Worm (Caenorhabditis elegans) whole organism, L1 larva: ENCODE data around the gene C52A10.3.

Experiments used
- C04F5.9 ChIP-seq: sonication (generic microtip); optimal IDR thresholded peaks from 2 replicates; lab custom pipeline; 2016; ENCODE audit warnings: missing genetic modification characterization, missing compliant biosample characterization
- C16A3.4 ChIP-seq: fragments of 150-350 bp; optimal IDR thresholded peaks from 2 replicates; lab custom pipeline; 2014; ENCODE audit warnings: missing biosample characterization, missing genetic modification characterization
- C34B4.2 ChIP-seq: sonication (generic microtip); optimal IDR thresholded peaks from 2 replicates; lab custom pipeline; 2017; ENCODE audit warnings: mild to moderate bottlenecking, missing genetic modification characterization, missing compliant biosample characterization
- F16B12.6 ChIP-seq: fragments of 150-350 bp; optimal IDR thresholded peaks from 2 replicates; lab custom pipeline; 2014; ENCODE audit warnings: missing biosample characterization, missing genetic modification characterization
- aha-1 ChIP-seq: fragments of 150-350 bp; optimal IDR thresholded peaks from 2 replicates; lab custom pipeline; 2014; ENCODE audit warnings: missing biosample characterization, missing genetic modification characterization
- aly-2 ChIP-seq: fragments of 150-350 bp; optimal IDR thresholded peaks from 2 replicates; lab custom pipeline; 2014; ENCODE audit warnings: missing biosample characterization, missing genetic modification characterization
- blmp-1 ChIP-seq: fragments of 150-350 bp; optimal IDR thresholded peaks from 2 replicates; lab custom pipeline; 2014; ENCODE audit warnings: missing biosample characterization, missing genetic modification characterization
- ceh-63 ChIP-seq: fragments of 200-800 bp; sonication (Bioruptor generic); optimal IDR thresholded peaks from 2 replicates; lab custom pipeline; 2018; ENCODE audit warnings: mild to moderate bottlenecking, missing genetic modification characterization, missing compliant biosample characterization
- ceh-8 ChIP-seq: fragments of 200-800 bp; sonication (Bioruptor generic); optimal IDR thresholded peaks from 2 replicates; lab custom pipeline; 2018; ENCODE audit warnings: mild to moderate bottlenecking, missing genetic modification characterization, moderate library complexity, missing compliant biosample characterization
- ceh-88 ChIP-seq: fragments of 200-800 bp; sonication (Bioruptor generic); IDR thresholded peaks from 2 replicates; pipeline ENCODE4 v1.3.6; 2022; ENCODE audit warnings: missing genetic modification characterization, missing compliant biosample characterization
- ceh-90 ChIP-seq: sonication (generic microtip); optimal IDR thresholded peaks from 2 replicates; lab custom pipeline; 2016; ENCODE audit warnings: missing genetic modification characterization, missing compliant biosample characterization
- ces-1 ChIP-seq: fragments of 150-350 bp; optimal IDR thresholded peaks from 2 replicates; lab custom pipeline; 2014; ENCODE audit warnings: missing biosample characterization, missing genetic modification reagents, missing genetic modification characterization
- efl-1 ChIP-seq, 4 experiments: fragments of 150-350 bp; optimal IDR thresholded peaks in 3 of 4; peaks in 1 of 4; 1 replicate in 1 of 4; 2 replicates in 3 of 4; lab custom pipeline; 2014; ENCODE audit warnings: missing biosample characterization in 2 of 4, missing genetic modification characterization in 2 of 4, missing genetic modification reagents in 2 of 4
- efl-3 ChIP-seq: fragments of 200-800 bp; sonication (Bioruptor generic); optimal IDR thresholded peaks from 2 replicates; lab custom pipeline; 2018; ENCODE audit warnings: mild to moderate bottlenecking, missing genetic modification characterization, missing compliant biosample characterization
- egl-13 ChIP-seq: sonication (generic microtip); optimal IDR thresholded peaks from 2 replicates; lab custom pipeline; 2016; ENCODE audit warnings: missing genotype, missing genetic modification reagents, missing genetic modification characterization, missing compliant biosample characterization
- elt-3 ChIP-seq, 6 experiments: fragments of 150-350 bp in 1 of 6; sonication (generic microtip); optimal IDR thresholded peaks; 2 replicates each; lab custom pipeline; 2017 to 2018; ENCODE audit warnings: missing biosample characterization in 6 of 6, missing genetic modification characterization in 6 of 6, inconsistent platforms in 1 of 6
- fkh-4 ChIP-seq: sonication (generic microtip); optimal IDR thresholded peaks from 2 replicates; lab custom pipeline; 2016; ENCODE audit warnings: missing compliant biosample characterization, missing genetic modification characterization, borderline replicate concordance
- fos-1 ChIP-seq: fragments of 150-350 bp; optimal IDR thresholded peaks from 2 replicates; lab custom pipeline; 2014; ENCODE audit warnings: missing biosample characterization, missing genetic modification characterization
- grh-1 ChIP-seq: fragments of 200-800 bp; sonication (Bioruptor generic); IDR thresholded peaks from 2 replicates; pipeline ENCODE4 v1.3.6; 2022; ENCODE audit warnings: missing genetic modification reagents, missing genetic modification characterization, missing compliant biosample characterization
- hlh-17 ChIP-seq: fragments of 200-800 bp; sonication (Bioruptor generic); optimal IDR thresholded peaks from 2 replicates; lab custom pipeline; 2018; ENCODE audit warnings: missing genetic modification characterization, mild to moderate bottlenecking, missing compliant biosample characterization, moderate library complexity, borderline replicate concordance
- hlh-4 ChIP-seq: sonication (generic microtip); optimal IDR thresholded peaks from 2 replicates; lab custom pipeline; 2016; ENCODE audit warnings: mild to moderate bottlenecking, missing genetic modification characterization, missing compliant biosample characterization
- hpl-2 ChIP-seq: fragments of 150-350 bp; optimal IDR thresholded peaks from 2 replicates; lab custom pipeline; 2014; ENCODE audit warnings: missing biosample characterization, missing genetic modification reagents, missing genetic modification characterization
- irx-1 ChIP-seq: sonication (generic microtip); optimal IDR thresholded peaks from 2 replicates; lab custom pipeline; 2016; ENCODE audit warnings: missing genetic modification characterization, missing compliant biosample characterization
- isw-1 ChIP-seq: fragments of 200-800 bp; sonication (Bioruptor generic); IDR thresholded peaks from 2 replicates; pipeline ENCODE4 v1.3.6; 2022; ENCODE audit warnings: missing genetic modification characterization, missing compliant biosample characterization
- jun-1 ChIP-seq: fragments of 150-350 bp; optimal IDR thresholded peaks from 2 replicates; lab custom pipeline; 2014; ENCODE audit warnings: missing biosample characterization, missing genetic modification reagents, missing genetic modification characterization
- lin-15B ChIP-seq: fragments of 150-350 bp; sonication (generic microtip); optimal IDR thresholded peaks from 3 replicates; lab custom pipeline; 2014; ENCODE audit warnings: missing biosample characterization, missing genetic modification characterization
- lin-39 ChIP-seq: fragments of 150-350 bp; optimal IDR thresholded peaks from 2 replicates; lab custom pipeline; 2014; ENCODE audit warnings: missing biosample characterization, missing genetic modification reagents, missing genetic modification characterization
- lir-3 ChIP-seq: sonication (generic microtip); optimal IDR thresholded peaks from 2 replicates; lab custom pipeline; 2016; ENCODE audit warnings: mild to moderate bottlenecking, missing genetic modification characterization, moderate library complexity, missing compliant biosample characterization; ENCODE audit not compliant: poor library complexity
- lsy-2 ChIP-seq, 2 experiments: fragments of 150-350 bp; optimal IDR thresholded peaks; 2 replicates each; lab custom pipeline; 2014; ENCODE audit warnings: missing biosample characterization in 2 of 2, missing genetic modification characterization in 2 of 2
- mab-9 ChIP-seq: fragments of 200-800 bp; sonication (Bioruptor generic); IDR thresholded peaks from 2 replicates; pipeline ENCODE4 v1.3.6; 2022; ENCODE audit warnings: missing genetic modification reagents, missing genetic modification characterization, missing compliant biosample characterization
- mef-2 ChIP-seq: fragments of 150-350 bp; optimal IDR thresholded peaks from 2 replicates; lab custom pipeline; 2014; ENCODE audit warnings: missing biosample characterization, missing genetic modification characterization
- nhr-11 ChIP-seq: fragments of 150-350 bp; optimal IDR thresholded peaks from 2 replicates; lab custom pipeline; 2014; ENCODE audit warnings: missing biosample characterization, missing genetic modification characterization
- nhr-12 ChIP-seq: sonication (generic microtip); optimal IDR thresholded peaks from 2 replicates; lab custom pipeline; 2017; ENCODE audit warnings: missing biosample characterization, missing genetic modification characterization
- nhr-76 ChIP-seq: sonication (generic microtip); optimal IDR thresholded peaks from 2 replicates; lab custom pipeline; 2017; ENCODE audit warnings: missing biosample characterization, missing genetic modification characterization
- nhr-77 ChIP-seq: fragments of 150-350 bp; optimal IDR thresholded peaks from 2 replicates; lab custom pipeline; 2014; ENCODE audit warnings: missing biosample characterization, missing genetic modification characterization
- nhr-84 ChIP-seq: sonication (generic microtip); optimal IDR thresholded peaks from 2 replicates; lab custom pipeline; 2017; ENCODE audit warnings: missing biosample characterization, missing genetic modification characterization
- nhr-85 ChIP-seq: sonication (generic microtip); peaks from one replicate; lab custom pipeline; 2016; ENCODE audit warnings: missing genetic modification characterization, inconsistent platforms, missing compliant biosample characterization
- nhr-90 ChIP-seq: sonication (generic microtip); optimal IDR thresholded peaks from 2 replicates; lab custom pipeline; 2016; ENCODE audit warnings: mild to moderate bottlenecking, missing genetic modification characterization, missing compliant biosample characterization; ENCODE audit not compliant: poor library complexity
- pag-3 ChIP-seq: sonication (generic microtip); optimal IDR thresholded peaks from 2 replicates; lab custom pipeline; 2017; ENCODE audit warnings: missing genetic modification characterization, mild to moderate bottlenecking, missing compliant biosample characterization, antibody characterized with exemption, borderline replicate concordance; ENCODE audit not compliant: insufficient read depth
- pax-3 ChIP-seq: fragments of 200-800 bp; sonication (Bioruptor generic); optimal IDR thresholded peaks from 2 replicates; lab custom pipeline; 2018; ENCODE audit warnings: mild to moderate bottlenecking, missing genetic modification characterization, moderate library complexity, missing compliant biosample characterization
- pqm-1 ChIP-seq: sonication (generic microtip); optimal IDR thresholded peaks from 3 replicates; lab custom pipeline; 2017; ENCODE audit warnings: missing biosample characterization, missing genetic modification characterization
- rnt-1 ChIP-seq: sonication (generic microtip); optimal IDR thresholded peaks from 2 replicates; lab custom pipeline; 2016; ENCODE audit warnings: mild to moderate bottlenecking, missing genetic modification characterization, moderate library complexity, missing compliant biosample characterization
- snpc-4 ChIP-seq: fragments of 150-350 bp; optimal IDR thresholded peaks from 2 replicates; lab custom pipeline; 2014; ENCODE audit warnings: missing biosample characterization, missing genetic modification characterization
- snu-23 ChIP-seq: sonication (generic microtip); optimal IDR thresholded peaks from 2 replicates; lab custom pipeline; 2016; ENCODE audit warnings: missing genetic modification characterization, missing compliant biosample characterization
- sptf-1 ChIP-seq: fragments of 150-350 bp; optimal IDR thresholded peaks from 2 replicates; lab custom pipeline; 2014; ENCODE audit warnings: missing biosample characterization, missing genetic modification characterization
- sup-37 ChIP-seq: fragments of 200-800 bp; sonication (Bioruptor generic); optimal IDR thresholded peaks from 2 replicates; lab custom pipeline; 2018; ENCODE audit warnings: mild to moderate bottlenecking, missing genetic modification characterization, missing compliant biosample characterization
- swsn-7 ChIP-seq: sonication (generic microtip); optimal IDR thresholded peaks from 2 replicates; lab custom pipeline; 2016; ENCODE audit warnings: missing genetic modification characterization, missing compliant biosample characterization
- tlp-1 ChIP-seq: fragments of 150-350 bp; optimal IDR thresholded peaks from 2 replicates; lab custom pipeline; 2014; ENCODE audit warnings: missing biosample characterization, missing genetic modification characterization
- unc-130 ChIP-seq: fragments of 150-350 bp; optimal IDR thresholded peaks from 2 replicates; lab custom pipeline; 2017; ENCODE audit warnings: missing biosample characterization, missing genetic modification characterization, inconsistent platforms
- unc-30 ChIP-seq: sonication (generic microtip); optimal IDR thresholded peaks from 2 replicates; lab custom pipeline; 2017; ENCODE audit warnings: missing biosample characterization, missing genetic modification characterization
- unc-62 ChIP-seq: fragments of 150-350 bp; optimal IDR thresholded peaks from 2 replicates; lab custom pipeline; 2014; ENCODE audit warnings: missing biosample characterization, missing genetic modification reagents, missing genetic modification characterization
- xbp-1 ChIP-seq: sonication (generic microtip); optimal IDR thresholded peaks from 2 replicates; lab custom pipeline; 2016; ENCODE audit warnings: missing genetic modification characterization, missing compliant biosample characterization
- zag-1 ChIP-seq: fragments of 150-350 bp; optimal IDR thresholded peaks from 2 replicates; lab custom pipeline; 2014; ENCODE audit warnings: missing biosample characterization, missing genetic modification characterization
- ztf-4 ChIP-seq: fragments of 150-350 bp; optimal IDR thresholded peaks from 2 replicates; lab custom pipeline; 2014; ENCODE audit warnings: missing biosample characterization, missing genetic modification characterization

Gene C52A10.3

ce11 chrV:5274974-5275373 lies 35.7 kb upstream of the C52A10.3 start (continued):
- TF ChIP-seq hlh-17 (GFP tag; lab: Kevin White, UChicago): no peak
- no peak for TF ChIP-seq pax-3 (tag; lab: Kevin White, UChicago)
- TF ChIP-seq mef-2 (tag; lab: Kevin White, UChicago): no peak
- TF ChIP-seq grh-1 (GFP tag; lab: Robert Waterston, UW): 0 out of 2 replicates have a peak, but pooled peaks have one; percentile 20
- no peak for TF ChIP-seq fkh-4 (tag; lab: Kevin White, UChicago)
- TF ChIP-seq lir-3 (tag; lab: Kevin White, UChicago): no peak
- TF ChIP-seq ceh-8: no peak
- no peak for TF ChIP-seq efl-3
- TF ChIP-seq aha-1 (tag; lab: Kevin White, UChicago): no peak
- TF ChIP-seq C34B4.2 (tag; lab: Kevin White, UChicago): no peak
- no peak for TF ChIP-seq pag-3 (tag; lab: Kevin White, UChicago)
- peak; percentile 33 for TF ChIP-seq xbp-1 (tag; lab: Kevin White, UChicago)
- peak; percentile 55 for TF ChIP-seq snpc-4 (tag; lab: Kevin White, UChicago)
- no peak for TF ChIP-seq nhr-11 (tag; lab: Kevin White, UChicago)
- no peak for TF ChIP-seq ceh-88 (GFP tag; lab: Robert Waterston, UW)
- TF ChIP-seq blmp-1 (tag; lab: Kevin White, UChicago): no peak
- no peak for TF ChIP-seq ceh-63 (GFP tag; lab: Kevin White, UChicago)
- peak; percentile 22 for TF ChIP-seq C16A3.4 (tag; lab: Kevin White, UChicago)
- peak; percentile 74 for TF ChIP-seq rnt-1 (tag; lab: Kevin White, UChicago)
- no peak for TF ChIP-seq mab-9
- no peak for TF ChIP-seq irx-1 (tag; lab: Kevin White, UChicago)
- TF ChIP-seq lsy-2 (tag; optimal IDR thresholded peaks at IDR 0.05; lab: Kevin White, UChicago): peak; percentile 36 to 68
- no peak for TF ChIP-seq ztf-4 (tag; lab: Kevin White, UChicago)
- TF ChIP-seq sup-37 (GFP tag; lab: Kevin White, UChicago): no peak
- TF ChIP-seq elt-3 (tag; optimal IDR thresholded peaks at IDR 0.05; lab: Kevin White, UChicago): no peak
- no peak for TF ChIP-seq nhr-84 (tag; lab: Kevin White, UChicago)
- TF ChIP-seq egl-13 (tag; lab: Kevin White, UChicago): peak; percentile 5
- TF ChIP-seq nhr-12 (tag; lab: Kevin White, UChicago): no peak
- TF ChIP-seq nhr-77 (tag; lab: Kevin White, UChicago): no peak
- TF ChIP-seq ces-1 (GFP tag; lab: Kevin White, UChicago): no peak
- no peak for TF ChIP-seq pqm-1 (tag; lab: Kevin White, UChicago)
- TF ChIP-seq hpl-2 (GFP tag; lab: Kevin White, UChicago): no peak
- no peak for TF ChIP-seq C04F5.9 (tag; lab: Kevin White, UChicago)
- TF ChIP-seq hlh-4: no peak
- no peak for TF ChIP-seq F16B12.6 (tag; lab: Kevin White, UChicago)
- no peak for TF ChIP-seq sptf-1 (tag; lab: Kevin White, UChicago)
- peak; percentile 20 for TF ChIP-seq lin-15B
- no peak for TF ChIP-seq fos-1 (tag; lab: Kevin White, UChicago)
- no peak for TF ChIP-seq zag-1 (tag; lab: Kevin White, UChicago)
- no peak for TF ChIP-seq unc-130 (tag; lab: Kevin White, UChicago)
- peak; percentile 24 for TF ChIP-seq isw-1 (GFP tag; lab: Robert Waterston, UW)
- no peak for TF ChIP-seq unc-30 (tag; lab: Kevin White, UChicago)
- TF ChIP-seq nhr-76: no peak
- peak; percentile 21 for TF ChIP-seq jun-1 (tag; lab: Kevin White, UChicago)
- TF ChIP-seq efl-1 (optimal IDR thresholded peaks at IDR 0.05; lab: Kevin White, UChicago): peak; percentile 73 to 78
- TF ChIP-seq efl-1 (GFP tag; optimal IDR thresholded peaks at IDR 0.05 in 1 of 2; lab: Kevin White, UChicago): peak; percentile 81 to 98
- peak; percentile 45 for TF ChIP-seq swsn-7 (tag; lab: Kevin White, UChicago)
- TF ChIP-seq snu-23 (GFP tag; lab: Kevin White, UChicago): peak; percentile 34
- peak; percentile 5 for TF ChIP-seq nhr-90 (tag; lab: Kevin White, UChicago)
- no peak for TF ChIP-seq ceh-90 (tag; lab: Kevin White, UChicago)
- TF ChIP-seq unc-62 (GFP tag; lab: Kevin White, UChicago): no peak
- no peak for TF ChIP-seq tlp-1 (tag; lab: Kevin White, UChicago)
- no peak for TF ChIP-seq lin-39 (tag; lab: Kevin White, UChicago)
- TF ChIP-seq nhr-85: no peak
- TF ChIP-seq aly-2 (tag; lab: Kevin White, UChicago): no peak
